Worm (Caenorhabditis elegans) whole organism, midembryonic: ENCODE data around the gene K02A2.1.

Experiments
- T22C8.4 ChIP-seq: fragments of 200-800 bp; sonication (Bioruptor generic); IDR thresholded peaks from 2 replicates; pipeline ENCODE4 v1.3.6; 2022; ENCODE audit warnings: missing genetic modification characterization, missing compliant biosample characterization
- ztf-29 ChIP-seq: fragments of 200-800 bp; sonication (Bioruptor generic); IDR thresholded peaks from 2 replicates; pipeline ENCODE4 v1.3.6; 2022; ENCODE audit warnings: missing genetic modification reagents, missing genetic modification characterization, missing compliant biosample characterization

ce11 chrII:7411930-7412329 lies 23.1 kb upstream of the K02A2.1 start, which contains the start of gene K02A2.5:
- no peak for TF ChIP-seq T22C8.4 (GFP tag; lab: Robert Waterston, UW)
- no peak for TF ChIP-seq ztf-29 (GFP tag; lab: Robert Waterston, UW)
